Worm (Caenorhabditis elegans) whole organism, midembryonic: ENCODE measurements around the gene fbxa-30.

Experiments
- T22C8.4 ChIP-seq: fragments of 200-800 bp; sonication (Bioruptor generic); IDR thresholded peaks from 2 replicates; pipeline ENCODE4 v1.3.6; 2022; ENCODE audit warnings: missing genetic modification characterization, missing compliant biosample characterization
- cog-1 ChIP-seq: sonication (generic microtip); optimal IDR thresholded peaks from 2 replicates; lab custom pipeline; 2016; ENCODE audit warnings: missing genetic modification characterization, missing compliant biosample characterization
- klf-2 ChIP-seq: fragments of 200-800 bp; sonication (Bioruptor generic); conservative IDR thresholded peaks from 2 replicates; pipeline ENCODE4 v1.3.6; 2022; ENCODE audit warnings: missing genetic modification reagents, missing genetic modification characterization, missing compliant biosample characterization
- med-1 ChIP-seq: sonication (generic microtip); optimal IDR thresholded peaks from 2 replicates; lab custom pipeline; 2017; ENCODE audit warnings: missing genetic modification characterization, mild to moderate bottlenecking, missing compliant biosample characterization, antibody characterized with exemption, missing genetic modification reagents; ENCODE audit not compliant: insufficient read depth
- tab-1 ChIP-seq: fragments of 200-800 bp; sonication (Bioruptor generic); IDR thresholded peaks from 2 replicates; pipeline ENCODE4 v1.3.6; 2022; ENCODE audit warnings: missing genetic modification characterization, missing compliant biosample characterization
- ztf-23 ChIP-seq: fragments of 200-800 bp; sonication (Bioruptor generic); IDR thresholded peaks from 2 replicates; pipeline ENCODE4 v1.3.6; 2022; ENCODE audit warnings: missing genetic modification reagents, missing genetic modification characterization, missing compliant biosample characterization
- ztf-29 ChIP-seq: fragments of 200-800 bp; sonication (Bioruptor generic); IDR thresholded peaks from 2 replicates; pipeline ENCODE4 v1.3.6; 2022; ENCODE audit warnings: missing genetic modification reagents, missing genetic modification characterization, missing compliant biosample characterization

DNA sequence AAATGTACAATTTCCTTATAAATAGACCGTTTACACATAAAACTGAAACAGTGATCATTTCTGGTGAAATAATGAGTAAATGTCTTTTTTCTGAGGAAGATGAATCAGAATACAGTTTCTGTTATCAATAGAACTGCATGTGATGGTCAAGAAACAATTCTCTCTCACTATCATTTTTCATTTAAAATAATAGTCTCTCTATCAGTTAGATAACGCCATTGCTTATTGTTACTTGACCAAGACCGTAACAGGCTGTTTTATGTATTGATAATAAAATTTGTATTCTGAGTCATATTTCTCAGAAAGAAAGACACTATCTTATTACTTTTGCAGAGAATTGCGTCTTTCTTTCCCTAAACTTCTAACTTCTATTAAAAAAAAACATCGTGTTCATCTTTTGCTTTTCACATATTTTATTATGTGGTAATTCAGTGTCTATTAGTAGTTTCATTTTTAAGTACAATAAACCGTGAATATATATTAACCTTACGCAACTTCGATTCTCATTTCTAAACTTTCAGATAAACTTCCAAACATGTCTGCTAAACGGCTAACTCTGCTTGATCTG, 19.8 kb upstream of the fbxa-30 start, which contains the start of gene fbxa-35:
- TF ChIP-seq klf-2 (GFP tag; lab: Robert Waterston, UW) (no peak), med-1 (no peak), T22C8.4 (GFP tag; lab: Robert Waterston, UW) (no peak), tab-1 (GFP tag; lab: Robert Waterston, UW) (no peak), ztf-29 (GFP tag; lab: Robert Waterston, UW) (no peak), cog-1 (no peak), ztf-23 (no peak)
